Fruit fly (Drosophila melanogaster) whole organism, adult: ENCODE results near the gene msl-1.

Experiments used
- CG12768 ChIP-seq: fragments of 200-800 bp; sonication (Bioruptor generic); optimal IDR thresholded peaks from 2 replicates; lab custom pipeline; 2017; ENCODE audit warnings: missing biosample characterization, missing genetic modification characterization, mild to moderate bottlenecking, moderate library complexity, missing genetic modification reagents
- CG7045 ChIP-seq: fragments of 200-800 bp; sonication (Bioruptor generic); optimal IDR thresholded peaks from 2 replicates; lab custom pipeline; 2017; ENCODE audit warnings: missing biosample characterization, mild to moderate bottlenecking, missing genetic modification characterization
- CG7101 ChIP-seq: fragments of 200-800 bp; sonication (Bioruptor generic); optimal IDR thresholded peaks from 2 replicates; lab custom pipeline; 2018; ENCODE audit warnings: missing biosample characterization, mild to moderate bottlenecking, missing genetic modification characterization, moderate library complexity
- cnc ChIP-seq, 2 experiments: fragments of >200 bp; optimal IDR thresholded peaks; 2 replicates each; lab custom pipeline; 2017
- kay ChIP-seq: fragments of 200-800 bp; sonication (Bioruptor generic); peaks from one replicate; lab custom pipeline; 2016; ENCODE audit warnings: missing biosample characterization, missing genetic modification characterization, borderline replicate concordance
- tj ChIP-seq: fragments of 200-800 bp; sonication (Bioruptor generic); optimal IDR thresholded peaks from 3 replicates; lab custom pipeline; 2017; ENCODE audit warnings: missing biosample characterization, mild to moderate bottlenecking, missing genetic modification characterization, moderate library complexity

DNA sequence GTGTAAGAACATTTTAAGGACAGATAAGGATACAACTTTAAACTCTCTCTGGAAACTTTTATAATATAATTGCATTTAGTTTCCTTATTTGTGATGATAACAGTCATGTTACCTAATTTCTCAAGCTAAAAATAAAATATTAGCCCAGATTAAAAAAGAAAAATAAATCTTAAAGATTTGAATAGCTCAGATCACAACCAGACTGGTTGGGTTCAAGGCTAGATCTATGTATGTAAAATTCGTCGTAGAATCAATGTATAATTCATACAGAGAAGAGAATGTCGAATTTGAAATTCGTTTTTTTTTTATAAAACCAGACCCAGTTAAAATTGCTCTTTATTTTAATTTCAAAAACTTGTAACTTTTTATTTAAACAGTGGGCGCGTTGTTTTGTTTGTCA lies 25.5 kb upstream of the msl-1 start:
- TF ChIP-seq CG7045 (GFP tag; lab: Kevin White, UChicago) (no peak), cnc (optimal IDR thresholded peaks at IDR 0.05; lab: Kevin White, UChicago) (no peak), kay (GFP tag; lab: Kevin White, UChicago) (no peak), tj (GFP tag; lab: Kevin White, UChicago) (no peak), CG7101 (tag; lab: Kevin White, UChicago) (no peak), CG12768 (GFP tag; lab: Kevin White, UChicago) (no peak)
